Fruit fly (Drosophila melanogaster) whole organism, embryonic: ENCODE data around the gene t-Grip84.

Source experiments
- Awh ChIP-seq: fragments of 200-800 bp; sonication (Bioruptor generic); IDR thresholded peaks from 2 replicates; pipeline ENCODE4, ENCODE4 v1.3.6; 2022; ENCODE audit warnings: missing biosample characterization, missing genetic modification characterization
- Bdp1 ChIP-seq: fragments of 200-800 bp; sonication (Bioruptor generic); optimal IDR thresholded peaks from 3 replicates; lab custom pipeline; 2016; ENCODE audit warnings: missing biosample characterization, missing genetic modification characterization
- BtbVII ChIP-seq: fragments of 200-800 bp; sonication (Bioruptor generic); optimal IDR thresholded peaks from 3 replicates; lab custom pipeline; 2017; ENCODE audit warnings: missing biosample characterization, mild to moderate bottlenecking, missing genetic modification characterization
- CG10462 ChIP-seq: fragments of 200-800 bp; sonication (Bioruptor generic); optimal IDR thresholded peaks from 2 replicates; lab custom pipeline; 2016; ENCODE audit warnings: missing biosample characterization, missing genetic modification characterization
- CG10654 ChIP-seq: fragments of 200-800 bp; sonication (Bioruptor generic); optimal IDR thresholded peaks from 2 replicates; lab custom pipeline; 2016; ENCODE audit warnings: missing biosample characterization, missing genetic modification characterization
- CG10959 ChIP-seq: fragments of 200-800 bp; sonication (Bioruptor generic); IDR thresholded peaks from 2 replicates; pipeline ENCODE4 v1.3.6; 2022; ENCODE audit warnings: missing biosample characterization, missing genetic modification characterization
- CG12155 ChIP-seq: fragments of 200-800 bp; sonication (Bioruptor generic); optimal IDR thresholded peaks from 3 replicates; lab custom pipeline; 2016; ENCODE audit warnings: missing biosample characterization, missing genetic modification characterization
- CG12236 ChIP-seq: fragments of 200-800 bp; sonication (Bioruptor generic); optimal IDR thresholded peaks from 2 replicates; lab custom pipeline; 2016; ENCODE audit warnings: missing biosample characterization, missing genetic modification characterization
- CG12769 ChIP-seq: fragments of 200-800 bp; sonication (Bioruptor generic); optimal IDR thresholded peaks from 2 replicates; lab custom pipeline; 2019; ENCODE audit warnings: missing biosample characterization, mild to moderate bottlenecking, missing genetic modification characterization, moderate library complexity
- CG14710 ChIP-seq: fragments of 200-800 bp; sonication (Bioruptor generic); optimal IDR thresholded peaks from 3 replicates; lab custom pipeline; 2019; ENCODE audit warnings: missing biosample characterization, mild to moderate bottlenecking, missing genetic modification characterization, moderate library complexity
- CG1529 ChIP-seq: fragments of 200-800 bp; sonication (Bioruptor generic); optimal IDR thresholded peaks from 3 replicates; lab custom pipeline; 2018; ENCODE audit warnings: missing biosample characterization, missing genetic modification characterization
- CG18011 ChIP-seq: fragments of 200-800 bp; sonication (Bioruptor generic); optimal IDR thresholded peaks from 2 replicates; lab custom pipeline; 2017; ENCODE audit warnings: missing biosample characterization, missing genetic modification characterization, mild to moderate bottlenecking, moderate library complexity, missing genotype
- CG18619 ChIP-seq: fragments of 200-800 bp; sonication (Bioruptor generic); optimal IDR thresholded peaks from 3 replicates; lab custom pipeline; 2017; ENCODE audit warnings: missing biosample characterization, mild to moderate bottlenecking, missing genetic modification characterization
- CG2202 ChIP-seq: fragments of 200-800 bp; sonication (Bioruptor generic); optimal IDR thresholded peaks from 2 replicates; lab custom pipeline; 2018; ENCODE audit warnings: missing biosample characterization, mild to moderate bottlenecking, missing genetic modification characterization
- CG3281 ChIP-seq: fragments of 200-800 bp; sonication (Bioruptor generic); optimal IDR thresholded peaks from 3 replicates; lab custom pipeline; 2017; ENCODE audit warnings: missing biosample characterization, mild to moderate bottlenecking, missing genetic modification characterization
- CG4282 ChIP-seq: fragments of 200-800 bp; sonication (Bioruptor generic); optimal IDR thresholded peaks from 2 replicates; lab custom pipeline; 2016; ENCODE audit warnings: missing biosample characterization, missing genetic modification characterization
- CG4820 ChIP-seq: fragments of 200-800 bp; sonication (Bioruptor generic); optimal IDR thresholded peaks from 3 replicates; lab custom pipeline; 2016; ENCODE audit warnings: missing biosample characterization, missing genetic modification characterization
- CG6791 ChIP-seq: fragments of 200-800 bp; sonication (Bioruptor generic); IDR thresholded peaks from 3 replicates; pipeline ENCODE4 v1.3.6; 2022; ENCODE audit warnings: missing biosample characterization, missing genetic modification characterization; ENCODE audit not compliant: partially characterized antibody
- CG9817 ChIP-seq: fragments of 200-800 bp; sonication (Bioruptor generic); optimal IDR thresholded peaks from 2 replicates; lab custom pipeline; 2018; ENCODE audit warnings: missing biosample characterization, mild to moderate bottlenecking, missing genetic modification characterization, moderate library complexity
- Dbx ChIP-seq: fragments of 200-800 bp; sonication (Bioruptor generic); IDR thresholded peaks from 3 replicates; pipeline ENCODE4 v1.3.6; 2022; ENCODE audit warnings: missing biosample characterization, missing genetic modification characterization
- Doc3 ChIP-seq: fragments of 200-800 bp; sonication (Bioruptor generic); IDR thresholded peaks from 3 replicates; pipeline ENCODE4 v1.3.6; 2022; ENCODE audit warnings: missing biosample characterization, missing genetic modification characterization; ENCODE audit not compliant: partially characterized antibody
- Dp ChIP-seq: fragments of 200-800 bp; sonication (Bioruptor generic); optimal IDR thresholded peaks from 2 replicates; lab custom pipeline; 2018; ENCODE audit warnings: missing biosample characterization, mild to moderate bottlenecking, missing genetic modification characterization, moderate library complexity
- Eip74EF ChIP-seq, 2 experiments: fragments of 200-800 bp in 1 of 2; fragments of >200 bp in 1 of 2; sonication (Bioruptor generic) in 1 of 2; optimal IDR thresholded peaks; 2 replicates each; lab custom pipeline; 2017 to 2019; ENCODE audit warnings: missing biosample characterization in 2 of 2, missing genetic modification characterization in 2 of 2, mild to moderate bottlenecking in 1 of 2, moderate library complexity in 1 of 2
- Ets65A ChIP-seq: fragments of 200-800 bp; sonication (Bioruptor generic); peaks from one replicate; lab custom pipeline; 2016; ENCODE audit warnings: missing biosample characterization, missing genetic modification characterization
- GATAe ChIP-seq: fragments of 200-800 bp; sonication (Bioruptor generic); conservative IDR thresholded peaks from 2 replicates; pipeline ENCODE4 v1.3.6; 2022; ENCODE audit warnings: missing biosample characterization, missing genetic modification characterization
- H2.0 ChIP-seq: fragments of 200-800 bp; sonication (Bioruptor generic); IDR thresholded peaks from 2 replicates; pipeline ENCODE4 v1.3.6; 2022; ENCODE audit warnings: missing biosample characterization, missing genetic modification characterization
- Med ChIP-seq: fragments of 200-800 bp; sonication (Bioruptor generic); peaks from one replicate; lab custom pipeline; 2016; ENCODE audit warnings: missing biosample characterization, missing genetic modification characterization, mild to moderate bottlenecking, inconsistent platforms, moderate library complexity
- Side ChIP-seq: fragments of 200-800 bp; sonication (Bioruptor generic); optimal IDR thresholded peaks from 2 replicates; lab custom pipeline; 2016; ENCODE audit warnings: missing biosample characterization, missing genetic modification characterization
- Sry-δ ChIP-seq: fragments of 200-800 bp; sonication (Bioruptor generic); optimal IDR thresholded peaks from 2 replicates; lab custom pipeline; 2016; ENCODE audit warnings: missing biosample characterization, missing genetic modification characterization
- Taf1 ChIP-seq: fragments of 200-800 bp; sonication (Bioruptor generic); IDR thresholded peaks from 2 replicates; pipeline ENCODE4 v1.3.6; 2022; ENCODE audit warnings: missing biosample characterization, missing genetic modification characterization
- ase ChIP-seq: fragments of 200-800 bp; sonication (Bioruptor generic); IDR thresholded peaks from 3 replicates; pipeline ENCODE4 v1.3.6; 2022; ENCODE audit warnings: missing biosample characterization, missing genetic modification characterization
- bab2 ChIP-seq: fragments of 200-800 bp; sonication (Bioruptor generic); optimal IDR thresholded peaks from 2 replicates; lab custom pipeline; 2016; ENCODE audit warnings: missing biosample characterization, missing genetic modification characterization
- bcd ChIP-seq: fragments of 200-800 bp; sonication (Bioruptor generic); optimal IDR thresholded peaks from 2 replicates; lab custom pipeline; 2017; ENCODE audit warnings: missing biosample characterization, mild to moderate bottlenecking, missing genetic modification characterization
- chif ChIP-seq, 2 experiments: fragments of 200-800 bp; sonication (Bioruptor generic); optimal IDR thresholded peaks; 3 replicates each; lab custom pipeline; 2016; ENCODE audit warnings: missing biosample characterization in 2 of 2, missing genetic modification characterization in 2 of 2
- chm ChIP-seq: fragments of 200-800 bp; sonication (Bioruptor generic); IDR thresholded peaks from 2 replicates; pipeline ENCODE4 v1.3.6; 2022; ENCODE audit warnings: missing biosample characterization, missing genetic modification characterization
- dpn ChIP-seq, 2 experiments: fragments of 200-800 bp; sonication (Bioruptor generic); optimal IDR thresholded peaks; 3 replicates each; lab custom pipeline; 2016; ENCODE audit warnings: missing biosample characterization in 2 of 2, missing genetic modification characterization in 2 of 2
- dysf ChIP-seq: fragments of 200-800 bp; sonication (Bioruptor generic); IDR thresholded peaks from 3 replicates; pipeline ENCODE4 v1.3.6; 2022; ENCODE audit warnings: missing biosample characterization, missing genetic modification characterization
- emc ChIP-seq: fragments of 200-800 bp; sonication (Bioruptor generic); optimal IDR thresholded peaks from 2 replicates; lab custom pipeline; 2016; ENCODE audit warnings: missing biosample characterization, missing genetic modification characterization
- eve ChIP-seq, 2 experiments: fragments of >200 bp; optimal IDR thresholded peaks; 2 replicates each; lab custom pipeline; 2017; ENCODE audit warnings: missing biosample characterization in 2 of 2, missing genetic modification characterization in 2 of 2
- fd102C ChIP-seq: fragments of 200-800 bp; sonication (Bioruptor generic); optimal IDR thresholded peaks from 2 replicates; lab custom pipeline; 2018; ENCODE audit warnings: missing biosample characterization, mild to moderate bottlenecking, missing genetic modification characterization, moderate library complexity
- grau ChIP-seq: fragments of 200-800 bp; optimal IDR thresholded peaks from 3 replicates; lab custom pipeline; 2019; ENCODE audit warnings: missing biosample characterization, mild to moderate bottlenecking, missing genetic modification characterization, moderate library complexity
- jigr1 ChIP-seq: fragments of 200-800 bp; sonication (Bioruptor generic); IDR thresholded peaks from 3 replicates; pipeline ENCODE4 v1.3.6; 2022; ENCODE audit warnings: missing biosample characterization, missing genetic modification characterization
- jumu ChIP-seq: fragments of 200-800 bp; sonication (Bioruptor generic); optimal IDR thresholded peaks from 3 replicates; lab custom pipeline; 2016; ENCODE audit warnings: missing biosample characterization, missing genetic modification characterization
- klu ChIP-seq: fragments of 200-800 bp; sonication (Bioruptor generic); IDR thresholded peaks from 2 replicates; pipeline ENCODE4 v1.3.6; 2022; ENCODE audit warnings: missing biosample characterization, missing genetic modification characterization
- nerfin-2 ChIP-seq: fragments of 200-800 bp; sonication (Bioruptor generic); IDR thresholded peaks from 2 replicates; pipeline ENCODE4 v1.3.6; 2022; ENCODE audit warnings: missing biosample characterization, missing genetic modification characterization; ENCODE audit not compliant: partially characterized antibody
- pan ChIP-seq, 4 experiments: fragments of >200 bp in 3 of 4; fragments of 200-800 bp in 1 of 4; sonication (Bioruptor generic) in 1 of 4; optimal IDR thresholded peaks in 3 of 4; IDR thresholded peaks in 1 of 4; 2 replicates each; pipeline versions ENCODE4 v1.3.6 to Lab custom; 2017 to 2022; ENCODE audit warnings: missing biosample characterization in 2 of 4, missing genetic modification characterization in 2 of 4, mixed read lengths in 1 of 4
- sens ChIP-seq: fragments of 200-800 bp; sonication (Bioruptor generic); peaks from one replicate; lab custom pipeline; 2016; ENCODE audit warnings: missing biosample characterization, missing genetic modification characterization
- sima ChIP-seq: fragments of 200-800 bp; sonication (Bioruptor generic); optimal IDR thresholded peaks from 2 replicates; lab custom pipeline; 2016; ENCODE audit warnings: missing biosample characterization, missing genetic modification characterization
- tgo ChIP-seq: fragments of 200-800 bp; sonication (Bioruptor generic); IDR thresholded peaks from 3 replicates; pipeline ENCODE4 v1.3.6; 2022; ENCODE audit warnings: missing biosample characterization, missing genetic modification characterization
- tin ChIP-seq: fragments of 200-800 bp; sonication (Bioruptor generic); optimal IDR thresholded peaks from 3 replicates; lab custom pipeline; 2016; ENCODE audit warnings: missing biosample characterization, missing genetic modification characterization
- vfl ChIP-seq: fragments of 200-800 bp; sonication (Bioruptor generic); optimal IDR thresholded peaks from 2 replicates; lab custom pipeline; 2016; ENCODE audit warnings: missing biosample characterization, missing genetic modification characterization

t-Grip84 gene

DNA sequence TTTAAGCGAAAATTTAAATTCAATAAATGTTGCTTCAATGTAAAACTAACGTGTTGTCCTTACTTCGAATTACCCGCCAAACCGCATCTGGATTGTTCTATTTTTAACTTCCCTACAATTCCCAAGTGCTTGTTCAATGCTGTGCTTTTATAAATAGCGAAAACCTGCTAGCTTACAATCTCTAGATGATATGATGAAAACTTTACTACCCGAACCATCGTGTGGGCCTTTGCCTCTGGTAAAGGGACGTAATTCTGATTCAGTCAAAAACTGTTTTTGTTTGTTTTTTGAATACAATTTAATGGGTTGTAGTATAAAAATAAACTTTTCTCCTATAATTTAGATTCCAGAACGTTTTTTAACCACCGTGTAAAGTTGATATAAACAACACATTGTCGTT is 48.7 kb upstream of the t-Grip84 start (continued):
- TF ChIP-seq dpn (GFP tag; optimal IDR thresholded peaks at IDR 0.05; lab: Kevin White, UChicago) (no peak), CG10654 (GFP tag; lab: Kevin White, UChicago) (no peak), Dbx (GFP tag; lab: Robert Waterston, UW) (no peak), bab2 (no peak), pan (optimal IDR thresholded peaks at IDR 0.05; lab: Kevin White, UChicago) (no peak), pan (GFP tag; optimal IDR thresholded peaks at IDR 0.05 in 1 of 2, IDR thresholded peaks at IDR 0.05 in 1 of 2) (no peak), CG9817 (tag; lab: Kevin White, UChicago) (no peak), CG12769 (tag; lab: Kevin White, UChicago) (no peak), CG3281 (GFP tag; lab: Kevin White, UChicago) (no peak), Sry-δ (GFP tag; lab: Kevin White, UChicago) (no peak), emc (no peak), jumu (GFP tag; lab: Kevin White, UChicago) (no peak), GATAe (no peak), grau (tag; lab: Kevin White, UChicago) (no peak), fd102C (GFP tag; lab: Kevin White, UChicago) (no peak), CG10462 (GFP tag; lab: Kevin White, UChicago) (no peak), CG2202 (tag; lab: Kevin White, UChicago) (no peak), Med (GFP tag; lab: Kevin White, UChicago) (peak; percentile 21), sens (peak; percentile 62), chif (GFP tag; optimal IDR thresholded peaks at IDR 0.05; lab: Kevin White, UChicago) (no peak), BtbVII (GFP tag; lab: Kevin White, UChicago) (no peak), CG6791 (GFP tag; lab: Robert Waterston, UW) (peak; percentile 67; the same call in 2 of the 3 replicates), klu (GFP tag; lab: Robert Waterston, UW) (no peak), Bdp1 (peak; percentile 97), CG18011 (GFP tag; lab: Kevin White, UChicago) (peak; percentile 95), vfl (GFP tag; lab: Kevin White, UChicago) (no peak), CG10959 (no peak), Dp (GFP tag; lab: Kevin White, UChicago) (peak; percentile 26), CG12236 (GFP tag; lab: Kevin White, UChicago) (no peak), Awh (no peak), CG14710 (tag; lab: Kevin White, UChicago) (no peak), CG4282 (no peak), Ets65A (GFP tag; lab: Kevin White, UChicago) (no peak), Taf1 (GFP tag; lab: Robert Waterston, UW) (no peak), bcd (GFP tag; lab: Kevin White, UChicago) (no peak), jigr1 (GFP tag; lab: Robert Waterston, UW) (no peak), CG12155 (GFP tag; lab: Kevin White, UChicago) (no peak), nerfin-2 (0 out of 2 replicates have a peak, but pooled peaks have one; percentile 36)

DNA sequence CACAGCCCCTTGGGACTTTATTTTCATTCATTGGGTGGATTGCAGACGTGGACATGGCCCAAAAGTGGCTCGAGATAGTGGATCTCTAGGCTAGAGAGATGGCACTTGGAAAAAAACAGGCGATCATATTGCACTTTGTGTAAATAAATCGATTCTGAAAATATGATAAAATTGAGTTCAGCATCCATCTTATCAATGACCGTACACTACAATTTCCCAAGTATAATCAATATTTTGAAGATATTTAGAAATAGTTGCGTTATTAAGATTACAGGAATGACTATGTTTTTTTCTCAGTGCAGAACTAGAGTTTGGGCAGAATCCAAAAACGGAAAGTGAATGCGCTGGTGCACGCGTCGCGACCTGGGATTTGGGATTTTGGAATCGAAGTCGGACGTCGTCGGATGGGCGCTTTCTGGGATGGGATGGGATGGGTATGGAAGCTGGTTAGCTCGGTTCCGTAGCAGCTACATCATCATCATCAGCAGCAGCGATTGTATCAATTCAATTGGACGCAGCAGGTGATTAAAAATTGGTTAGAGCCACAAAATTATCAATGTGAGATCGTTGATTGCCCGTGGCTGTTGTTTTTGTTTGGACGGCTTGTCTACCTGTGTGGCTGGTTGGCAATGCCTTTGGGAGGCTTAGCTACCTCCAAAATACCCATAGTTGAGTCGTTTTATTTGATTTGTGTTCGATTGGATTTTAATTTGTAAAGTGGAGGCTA is 44.1 kb upstream of the t-Grip84 start:
- TF ChIP-seq ase (peak; percentile 29; the same call in 1 of the 3 replicates), Side (GFP tag; lab: Kevin White, UChicago) (no peak), eve (GFP tag; optimal IDR thresholded peaks at IDR 0.05; lab: Kevin White, UChicago) (peak in 1 of 2 experiments; percentile 38), CG1529 (GFP tag; lab: Kevin White, UChicago) (peak; percentile 22), CG18619 (no peak), sima (no peak), chm (0 out of 2 replicates have a peak, but pooled peaks have one; percentile 34), Eip74EF (GFP tag; optimal IDR thresholded peaks at IDR 0.05; lab: Kevin White, UChicago) (peak in 1 of 2 experiments; percentile 1), tin (GFP tag; lab: Kevin White, UChicago) (peak; percentile 20), dysf (GFP tag; lab: Robert Waterston, UW) (peak; percentile 65; the same call in 2 of the 3 replicates), CG4820 (GFP tag; lab: Kevin White, UChicago) (peak; percentile 23), Doc3 (GFP tag; lab: Robert Waterston, UW) (no peak), grau (tag; lab: Kevin White, UChicago) (peak; percentile 17), tgo (GFP tag; lab: Robert Waterston, UW) (peak; percentile 52; the same call in 2 of the 3 replicates), H2.0 (0 out of 2 replicates have a peak, but pooled peaks have one; percentile 10)
